Fruit fly (Drosophila melanogaster): Measurements from ENCODE around the gene CG31674.

- peak; percentile 72 for TF ChIP-seq Max (GFP tag; optimal IDR thresholded peaks at IDR 0.05)
- TF ChIP-seq pan (optimal IDR thresholded peaks at IDR 0.05) = no peak
- peak in 1 of 2 experiments; percentile 92 for TF ChIP-seq pan (GFP tag; optimal IDR thresholded peaks at IDR 0.05 in 1 of 2, IDR thresholded peaks at IDR 0.05 in 1 of 2)
- peak; percentile 47 for TF ChIP-seq slou (GFP tag; optimal IDR thresholded peaks at IDR 0.05)
- TF ChIP-seq CG6791 (GFP tag; IDR thresholded peaks at IDR 0.05; ENCODE audit: partially characterized antibody) = no peak; the same call in 2 of the 3 replicates
- TF ChIP-seq CG2199 (GFP tag; IDR thresholded peaks at IDR 0.05) = peak; percentile 86
- TF ChIP-seq br (optimal IDR thresholded peaks at IDR 0.05) = no peak
- peak; percentile 71 for TF ChIP-seq CG3995 (GFP tag; optimal IDR thresholded peaks at IDR 0.05)
- peak; percentile 83 for TF ChIP-seq PHDP (tag; optimal IDR thresholded peaks at IDR 0.05)
These were observed 33.8 kb downstream of the CG31674 start, which contains the start of gene CG9338 for dm6 chr2L:20864764-20865265.

Data from whole organism, embryonic.